Fruit fly (Drosophila melanogaster): Measurements from ENCODE around the gene CG7655.

DNA sequence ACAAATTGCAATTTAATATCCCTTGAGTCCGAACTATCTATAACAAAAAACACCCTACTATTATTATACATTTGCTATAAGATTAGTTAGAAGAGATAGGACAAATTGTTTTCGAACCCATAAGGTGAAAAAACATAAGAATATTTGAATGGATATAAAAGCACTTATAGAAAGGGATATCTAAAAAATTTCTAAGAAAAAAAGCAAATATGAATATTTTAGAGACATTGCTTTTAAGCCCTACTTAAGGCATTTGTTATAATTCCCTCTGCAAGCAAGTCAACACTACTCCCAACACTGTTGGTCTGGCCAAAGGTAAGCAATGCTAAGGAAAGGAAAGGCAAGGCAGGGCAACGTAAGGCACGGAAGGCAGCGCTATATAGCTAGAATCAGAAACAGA lies 27.9 kb downstream of the CG7655 start:
- no peak for TF ChIP-seq CG12605 (GFP tag; IDR thresholded peaks at IDR 0.05)
- TF ChIP-seq CG8301 (tag; optimal IDR thresholded peaks at IDR 0.05) = no peak
- no peak for TF ChIP-seq CG32121 (GFP tag; IDR thresholded peaks at IDR 0.05)
- no peak for TF ChIP-seq CG34367 (tag; optimal IDR thresholded peaks at IDR 0.05)
- TF ChIP-seq CG4496 (GFP tag; IDR thresholded peaks at IDR 0.05) = no peak
- TF ChIP-seq CG10348 (GFP tag; IDR thresholded peaks at IDR 0.05) = no peak
- TF ChIP-seq Pif1B (GFP tag; optimal IDR thresholded peaks at IDR 0.05) = no peak
- no peak for TF ChIP-seq D1 (tag; optimal IDR thresholded peaks at IDR 0.05)
- no peak for TF ChIP-seq gl (tag; optimal IDR thresholded peaks at IDR 0.05)
- TF ChIP-seq rn (GFP tag; IDR thresholded peaks at IDR 0.05) = no peak
